Worm (Caenorhabditis elegans) whole organism, L2 larva: ENCODE measurements around the gene fkh-7.

Experiments
- aly-2 ChIP-seq: fragments of 150-350 bp; optimal IDR thresholded peaks from 2 replicates; lab custom pipeline; 2014; ENCODE audit warnings: missing biosample characterization, missing genetic modification characterization
- nhr-129 ChIP-seq: fragments of 150-350 bp; optimal IDR thresholded peaks from 2 replicates; lab custom pipeline; 2014; ENCODE audit warnings: missing biosample characterization, missing genetic modification characterization
- nhr-237 ChIP-seq: fragments of 150-350 bp; optimal IDR thresholded peaks from 2 replicates; lab custom pipeline; 2014; ENCODE audit warnings: missing biosample characterization, missing genetic modification characterization
- nhr-6 ChIP-seq: fragments of 150-350 bp; optimal IDR thresholded peaks from 2 replicates; lab custom pipeline; 2014; ENCODE audit warnings: missing biosample characterization, missing genetic modification characterization
- ztf-1 ChIP-seq: fragments of 200-800 bp; sonication (Bioruptor generic); conservative IDR thresholded peaks from 2 replicates; pipeline ENCODE4 v1.3.6; 2022; ENCODE audit warnings: missing genetic modification characterization, missing compliant biosample characterization
- ztf-11 ChIP-seq: sonication (generic microtip); optimal IDR thresholded peaks from 2 replicates; lab custom pipeline; 2017; ENCODE audit warnings: missing biosample characterization, missing genetic modification characterization

DNA sequence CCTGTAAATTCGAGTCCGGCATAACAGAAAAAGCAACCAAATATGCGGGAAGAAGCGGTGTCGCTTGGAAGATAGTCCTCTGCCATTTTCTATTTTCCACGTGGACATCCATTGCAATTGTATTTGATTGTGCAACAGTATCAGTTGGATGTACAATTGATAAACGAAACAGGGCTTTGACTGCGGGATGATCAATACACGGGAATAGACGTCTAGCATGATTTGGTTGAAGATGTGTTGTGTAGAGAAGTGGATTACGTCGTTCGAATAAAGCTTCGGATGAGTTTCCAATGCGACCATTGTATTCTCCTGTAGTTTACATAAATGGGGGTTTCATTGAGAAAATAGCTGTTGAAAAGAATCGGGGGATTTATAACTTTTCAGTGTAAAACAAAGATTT, 11.8 kb upstream of the fkh-7 start:
- TF ChIP-seq nhr-6 = no peak
- TF ChIP-seq aly-2 = no peak
- TF ChIP-seq nhr-237 (tag; lab: Kevin White, UChicago) = no peak
- no peak for TF ChIP-seq ztf-1 (GFP tag; lab: Robert Waterston, UW)
- TF ChIP-seq nhr-129 = no peak
- no peak for TF ChIP-seq ztf-11 (tag; lab: Kevin White, UChicago)
